Worm (Caenorhabditis elegans) whole organism, L3 larva: Measurements from ENCODE around the gene C29E4.17.

ENCODE experiments used
- egl-27 ChIP-seq: sonication (generic microtip); optimal IDR thresholded peaks from 4 replicates; lab custom pipeline; 2017; ENCODE audit warnings: missing biosample characterization, missing genetic modification reagents, missing genetic modification characterization
- egl-5 ChIP-seq: fragments of 150-350 bp; optimal IDR thresholded peaks from 2 replicates; lab custom pipeline; 2017; ENCODE audit warnings: missing biosample characterization, missing genetic modification reagents, missing genetic modification characterization, inconsistent platforms
- pha-4 ChIP-seq: fragments of 150-350 bp; optimal IDR thresholded peaks from 2 replicates; lab custom pipeline; 2014; ENCODE audit warnings: missing biosample characterization, missing genetic modification reagents, missing genetic modification characterization

DNA sequence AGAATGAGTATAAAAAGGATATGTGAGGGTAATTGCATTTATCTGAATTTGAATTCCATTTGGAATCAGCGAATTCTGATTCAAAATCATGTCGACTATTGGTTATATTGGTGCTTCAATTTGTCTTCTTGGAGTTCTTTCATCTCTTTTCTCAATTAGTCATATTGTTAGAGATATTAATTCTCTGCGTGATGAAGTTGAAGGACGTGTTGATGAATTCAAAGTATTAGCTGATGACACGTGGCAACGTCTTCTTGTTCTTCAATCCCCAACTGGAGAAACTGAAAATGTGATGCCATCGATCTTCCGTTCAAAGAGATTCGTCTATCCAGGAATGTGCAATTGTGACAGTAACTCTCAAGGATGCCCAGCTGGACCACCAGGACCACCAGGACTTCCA is 26.5 kb downstream of the C29E4.17 start, which contains the start of gene col-90:
- TF ChIP-seq pha-4 (no peak), egl-5 (tag; lab: Kevin White, UChicago) (no peak), egl-27 (tag; lab: Kevin White, UChicago) (no peak)
